Fruit fly (Drosophila melanogaster) whole organism, embryonic: ENCODE measurements around the gene Kpc1.

Experiments
- ATbp ChIP-seq: fragments of 200-800 bp; sonication (Bioruptor generic); optimal IDR thresholded peaks from 2 replicates; lab custom pipeline; 2017; ENCODE audit warnings: missing biosample characterization, mild to moderate bottlenecking, missing genetic modification characterization, missing genetic modification reagents
- Atf3 ChIP-seq: fragments of 200-800 bp; sonication (Bioruptor generic); optimal IDR thresholded peaks from 3 replicates; lab custom pipeline; 2016; ENCODE audit warnings: missing biosample characterization, missing genetic modification characterization
- Atf6 ChIP-seq: fragments of 200-800 bp; sonication (Bioruptor generic); IDR thresholded peaks from 2 replicates; pipeline ENCODE4 v1.3.6; 2022; ENCODE audit warnings: missing biosample characterization, missing genetic modification characterization
- Awh ChIP-seq: fragments of 200-800 bp; sonication (Bioruptor generic); IDR thresholded peaks from 2 replicates; pipeline ENCODE4, ENCODE4 v1.3.6; 2022; ENCODE audit warnings: missing biosample characterization, missing genetic modification characterization
- CG10147 ChIP-seq: fragments of 200-800 bp; sonication (Bioruptor generic); optimal IDR thresholded peaks from 2 replicates; lab custom pipeline; 2019; ENCODE audit warnings: missing biosample characterization, mild to moderate bottlenecking, missing genetic modification characterization, moderate library complexity
- CG10321 ChIP-seq: fragments of 200-800 bp; sonication (Bioruptor generic); IDR thresholded peaks from 2 replicates; pipeline ENCODE4 v1.3.6; 2022; ENCODE audit warnings: missing biosample characterization, missing genetic modification characterization
- CG10431 ChIP-seq: fragments of 200-800 bp; sonication (Bioruptor generic); optimal IDR thresholded peaks from 3 replicates; lab custom pipeline; 2018; ENCODE audit warnings: missing biosample characterization, mild to moderate bottlenecking, missing genetic modification characterization
- CG12219 ChIP-seq: fragments of 200-800 bp; sonication (Bioruptor generic); optimal IDR thresholded peaks from 3 replicates; lab custom pipeline; 2018; ENCODE audit warnings: missing biosample characterization, mild to moderate bottlenecking, missing genetic modification characterization
- CG1233 ChIP-seq: fragments of 200-800 bp; sonication (Bioruptor generic); optimal IDR thresholded peaks from 4 replicates; lab custom pipeline; 2018; ENCODE audit warnings: missing biosample characterization, mild to moderate bottlenecking, missing genetic modification characterization
- CG12391 ChIP-seq: fragments of 200-800 bp; sonication (Bioruptor generic); optimal IDR thresholded peaks from 3 replicates; lab custom pipeline; 2018; ENCODE audit warnings: missing biosample characterization, mild to moderate bottlenecking, missing genetic modification characterization, moderate library complexity
- CG12659 ChIP-seq: fragments of 200-800 bp; sonication (Bioruptor generic); optimal IDR thresholded peaks from 3 replicates; lab custom pipeline; 2017; ENCODE audit warnings: mild to moderate bottlenecking, missing biosample characterization, missing genetic modification reagents, missing genetic modification characterization
- CG14441 ChIP-seq: fragments of 200-800 bp; sonication (Bioruptor generic); IDR thresholded peaks from 2 replicates; pipeline ENCODE4 v1.3.6; 2022; ENCODE audit warnings: missing biosample characterization, missing genetic modification characterization
- CG15601 ChIP-seq: fragments of 200-800 bp; sonication (Bioruptor generic); optimal IDR thresholded peaks from 3 replicates; lab custom pipeline; 2019; ENCODE audit warnings: missing biosample characterization, mild to moderate bottlenecking, missing genetic modification characterization, moderate library complexity
- CG1647 ChIP-seq: fragments of 200-800 bp; sonication (Bioruptor generic); optimal IDR thresholded peaks from 3 replicates; lab custom pipeline; 2016; ENCODE audit warnings: missing biosample characterization, missing genetic modification characterization
- CG16813 ChIP-seq: fragments of 200-800 bp; sonication (Bioruptor generic); IDR thresholded peaks from 3 replicates; pipeline ENCODE4 v1.3.6; 2022; ENCODE audit warnings: missing biosample characterization, missing genetic modification characterization; ENCODE audit not compliant: partially characterized antibody
- CG2875 ChIP-seq: fragments of 200-800 bp; sonication (Bioruptor generic); optimal IDR thresholded peaks from 2 replicates; lab custom pipeline; 2017; ENCODE audit warnings: missing biosample characterization, mild to moderate bottlenecking, missing genetic modification characterization, missing genetic modification reagents
- CG30403 ChIP-seq: fragments of 200-800 bp; sonication (Bioruptor generic); optimal IDR thresholded peaks from 3 replicates; lab custom pipeline; 2016; ENCODE audit warnings: missing biosample characterization, missing genetic modification characterization
- CG3281 ChIP-seq: fragments of 200-800 bp; sonication (Bioruptor generic); optimal IDR thresholded peaks from 3 replicates; lab custom pipeline; 2017; ENCODE audit warnings: missing biosample characterization, mild to moderate bottlenecking, missing genetic modification characterization
- CG4404 ChIP-seq: fragments of 200-800 bp; sonication (Bioruptor generic); IDR thresholded peaks from 2 replicates; pipeline ENCODE4 v1.3.6; 2022; ENCODE audit warnings: missing biosample characterization, missing genetic modification characterization
- CG4707 ChIP-seq: fragments of 200-800 bp; sonication (Bioruptor generic); optimal IDR thresholded peaks from 2 replicates; lab custom pipeline; 2018; ENCODE audit warnings: missing biosample characterization, mild to moderate bottlenecking, missing genetic modification characterization, moderate library complexity
- CTCF ChIP-seq: fragments of 200-800 bp; sonication (Bioruptor generic); optimal IDR thresholded peaks from 2 replicates; lab custom pipeline; 2017; ENCODE audit warnings: missing biosample characterization, mild to moderate bottlenecking, missing genetic modification characterization, moderate library complexity
- Ets97D ChIP-seq: fragments of 200-800 bp; sonication (Bioruptor generic); optimal IDR thresholded peaks from 3 replicates; lab custom pipeline; 2016; ENCODE audit warnings: missing biosample characterization, missing genetic modification characterization
- Fer1 ChIP-seq: fragments of 200-800 bp; sonication (Bioruptor generic); optimal IDR thresholded peaks from 2 replicates; lab custom pipeline; 2017; ENCODE audit warnings: missing biosample characterization, mild to moderate bottlenecking, missing genetic modification characterization
- Gsc ChIP-seq: fragments of 200-800 bp; sonication (Bioruptor generic); IDR thresholded peaks from 2 replicates; pipeline ENCODE4 v1.3.6; 2022; ENCODE audit warnings: missing biosample characterization, missing genetic modification characterization
- H2.0 ChIP-seq: fragments of 200-800 bp; sonication (Bioruptor generic); IDR thresholded peaks from 2 replicates; pipeline ENCODE4 v1.3.6; 2022; ENCODE audit warnings: missing biosample characterization, missing genetic modification characterization
- Mad ChIP-seq: fragments of 200-800 bp; sonication (Bioruptor generic); optimal IDR thresholded peaks from 2 replicates; lab custom pipeline; 2016; ENCODE audit warnings: missing biosample characterization, missing genetic modification characterization
- Meics ChIP-seq: fragments of 200-800 bp; sonication (Bioruptor generic); optimal IDR thresholded peaks from 2 replicates; lab custom pipeline; 2017; ENCODE audit warnings: missing biosample characterization, mild to moderate bottlenecking, missing genetic modification characterization
- NC2α ChIP-seq: fragments of 200-800 bp; sonication (Bioruptor generic); optimal IDR thresholded peaks from 2 replicates; lab custom pipeline; 2016; ENCODE audit warnings: missing biosample characterization, missing genetic modification characterization
- Optix ChIP-seq: fragments of 200-800 bp; sonication (Bioruptor generic); IDR thresholded peaks from 3 replicates; pipeline ENCODE4 v1.3.6; 2022; ENCODE audit warnings: missing biosample characterization, missing genetic modification characterization
- az2 ChIP-seq: fragments of 200-800 bp; sonication (Bioruptor generic); optimal IDR thresholded peaks from 3 replicates; lab custom pipeline; 2016; ENCODE audit warnings: missing biosample characterization, missing genetic modification characterization
- emc ChIP-seq: fragments of 200-800 bp; sonication (Bioruptor generic); optimal IDR thresholded peaks from 2 replicates; lab custom pipeline; 2016; ENCODE audit warnings: missing biosample characterization, missing genetic modification characterization
- esg ChIP-seq: fragments of 200-800 bp; sonication (Bioruptor generic); conservative IDR thresholded peaks from 2 replicates; pipeline ENCODE4 v1.3.6; 2022; ENCODE audit warnings: missing biosample characterization, missing genetic modification characterization
- fd102C ChIP-seq: fragments of 200-800 bp; sonication (Bioruptor generic); optimal IDR thresholded peaks from 2 replicates; lab custom pipeline; 2018; ENCODE audit warnings: missing biosample characterization, mild to moderate bottlenecking, missing genetic modification characterization, moderate library complexity
- grau ChIP-seq: fragments of 200-800 bp; optimal IDR thresholded peaks from 3 replicates; lab custom pipeline; 2019; ENCODE audit warnings: missing biosample characterization, mild to moderate bottlenecking, missing genetic modification characterization, moderate library complexity
- her ChIP-seq: fragments of 200-800 bp; sonication (Bioruptor generic); optimal IDR thresholded peaks from 2 replicates; lab custom pipeline; 2016; ENCODE audit warnings: missing biosample characterization, missing genetic modification characterization
- jing ChIP-seq: fragments of 200-800 bp; sonication (Bioruptor generic); optimal IDR thresholded peaks from 2 replicates; lab custom pipeline; 2018; ENCODE audit warnings: missing biosample characterization, mild to moderate bottlenecking, missing genetic modification characterization
- klu ChIP-seq: fragments of 200-800 bp; sonication (Bioruptor generic); IDR thresholded peaks from 2 replicates; pipeline ENCODE4 v1.3.6; 2022; ENCODE audit warnings: missing biosample characterization, missing genetic modification characterization
- knrl ChIP-seq: fragments of 200-800 bp; sonication (Bioruptor generic); IDR thresholded peaks from 3 replicates; pipeline ENCODE4 v1.3.6; 2022; ENCODE audit warnings: missing biosample characterization, missing genetic modification characterization; ENCODE audit not compliant: partially characterized antibody
- lbe ChIP-seq: fragments of 200-800 bp; sonication (Bioruptor generic); optimal IDR thresholded peaks from 2 replicates; lab custom pipeline; 2016; ENCODE audit warnings: missing biosample characterization, mild to moderate bottlenecking, missing genetic modification characterization
- lov ChIP-seq, 2 experiments: fragments of 200-800 bp in 1 of 2; fragments of >200 bp in 1 of 2; sonication (Bioruptor generic) in 1 of 2; IDR thresholded peaks in 1 of 2; optimal IDR thresholded peaks in 1 of 2; 2 replicates in 1 of 2; 3 replicates in 1 of 2; pipeline versions ENCODE4 v1.3.6 to Lab custom; 2017 to 2022; ENCODE audit warnings: missing biosample characterization in 1 of 2, missing genetic modification characterization in 1 of 2
- p53 ChIP-seq: fragments of 200-800 bp; sonication (Bioruptor generic); optimal IDR thresholded peaks from 2 replicates; lab custom pipeline; 2016; ENCODE audit warnings: missing biosample characterization, missing genetic modification characterization
- pb ChIP-seq: fragments of 200-800 bp; sonication (Bioruptor generic); optimal IDR thresholded peaks from 3 replicates; lab custom pipeline; 2016; ENCODE audit warnings: missing biosample characterization, missing genetic modification characterization
- pros ChIP-seq: fragments of 200-800 bp; sonication (Bioruptor generic); optimal IDR thresholded peaks from 3 replicates; lab custom pipeline; 2019; ENCODE audit warnings: missing biosample characterization, mild to moderate bottlenecking, missing genetic modification characterization, moderate library complexity
- sens-2 ChIP-seq: fragments of 200-800 bp; sonication (Bioruptor generic); IDR thresholded peaks from 2 replicates; pipeline ENCODE4 v1.3.6; 2022; ENCODE audit warnings: missing biosample characterization, missing genetic modification characterization
- slou ChIP-seq: fragments of 200-800 bp; sonication (Bioruptor generic); optimal IDR thresholded peaks from 3 replicates; lab custom pipeline; 2016; ENCODE audit warnings: missing biosample characterization, missing genetic modification characterization
- stc ChIP-seq: fragments of 200-800 bp; sonication (Bioruptor generic); IDR thresholded peaks from 2 replicates; pipeline ENCODE4 v1.3.6; 2022; ENCODE audit warnings: missing biosample characterization, missing genetic modification characterization
- ttk ChIP-seq: fragments of 200-800 bp; sonication (Bioruptor generic); IDR thresholded peaks from 2 replicates; pipeline ENCODE4 v2.1.2; 2022; ENCODE audit warnings: missing biosample characterization, missing genetic modification characterization
- tup ChIP-seq: fragments of 200-800 bp; sonication (Bioruptor generic); optimal IDR thresholded peaks from 2 replicates; lab custom pipeline; 2016; ENCODE audit warnings: missing biosample characterization, mild to moderate bottlenecking, missing genetic modification characterization, moderate library complexity
- vvl ChIP-seq: fragments of 200-800 bp; sonication (Bioruptor generic); IDR thresholded peaks from 2 replicates; pipeline ENCODE4 v1.3.6; 2022; ENCODE audit warnings: missing biosample characterization, missing genetic modification characterization
- wdn ChIP-seq: fragments of 200-800 bp; sonication (Bioruptor generic); IDR thresholded peaks from 2 replicates; pipeline ENCODE4 v1.3.6; 2022; ENCODE audit warnings: missing biosample characterization, missing genetic modification characterization
- zfh1 ChIP-seq: fragments of 200-800 bp; sonication (Bioruptor generic); IDR thresholded peaks from 3 replicates; pipeline ENCODE4 v1.3.6; 2022; ENCODE audit warnings: missing biosample characterization, missing genetic modification characterization

Gene Kpc1

DNA sequence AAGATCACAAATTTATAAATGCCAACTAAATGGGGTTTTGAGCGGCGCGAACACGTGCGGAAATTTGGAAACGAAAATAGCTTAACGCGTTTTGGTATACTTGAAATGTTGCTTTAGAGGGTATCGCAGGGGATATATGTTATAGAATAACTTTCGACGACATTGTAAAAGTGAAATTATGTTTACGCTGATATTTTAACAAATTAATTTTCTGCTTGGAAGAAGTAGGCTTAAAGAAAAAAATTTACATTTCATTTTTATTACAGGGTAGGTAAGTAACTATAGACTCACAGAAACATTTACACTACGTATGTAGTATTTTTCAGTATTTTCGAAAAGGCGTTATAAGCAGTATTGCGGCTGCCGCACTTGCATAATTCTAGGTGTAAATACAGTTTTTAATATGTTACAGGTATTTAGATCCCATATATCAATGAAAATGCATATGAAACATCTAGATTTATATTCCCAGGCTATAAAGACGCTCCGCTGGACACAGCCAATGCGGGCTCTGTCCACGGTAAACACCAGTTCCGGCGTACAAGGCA lies 33.4 kb upstream of the Kpc1 start, which contains the start of the genes Art3 and mRpS10 (continued):
- TF ChIP-seq NC2α (GFP tag; lab: Kevin White, UChicago) (peak; percentile 99), Awh (GFP tag; lab: Robert Waterston, UW) (peak; percentile 100), CG30403 (GFP tag; lab: Kevin White, UChicago) (peak; percentile 100), CG3281 (peak; percentile 100), her (GFP tag; lab: Kevin White, UChicago) (peak; percentile 98), stc (GFP tag; lab: Robert Waterston, UW) (peak; percentile 100), Fer1 (peak; percentile 100), CG10321 (peak; percentile 92), lbe (GFP tag; lab: Kevin White, UChicago) (peak; percentile 99), wdn (GFP tag; lab: Robert Waterston, UW) (peak; percentile 100), CG2875 (GFP tag; lab: Kevin White, UChicago) (peak; percentile 100), CG10431 (peak; percentile 99), emc (GFP tag; lab: Kevin White, UChicago) (peak; percentile 100), ATbp (GFP tag; lab: Kevin White, UChicago) (peak; percentile 99), CG14441 (peak; percentile 100), CG16813 (GFP tag; lab: Robert Waterston, UW) (no peak), Mad (peak; percentile 100), CG15601 (tag; lab: Kevin White, UChicago) (peak; percentile 99), fd102C (GFP tag; lab: Kevin White, UChicago) (peak; percentile 99), az2 (GFP tag; lab: Kevin White, UChicago) (peak; percentile 100), H2.0 (GFP tag; lab: Robert Waterston, UW) (peak; percentile 100), klu (GFP tag; lab: Robert Waterston, UW) (peak; percentile 100), jing (peak; percentile 100), knrl (peak; percentile 51; the same call in 1 of the 3 replicates), CG12391 (tag; lab: Kevin White, UChicago) (peak; percentile 100), Gsc (GFP tag; lab: Robert Waterston, UW) (peak; percentile 99), sens-2 (GFP tag; lab: Robert Waterston, UW) (peak; percentile 100), vvl (GFP tag; lab: Robert Waterston, UW) (peak; percentile 100), pb (peak; percentile 100), Optix (GFP tag; lab: Robert Waterston, UW) (peak; percentile 88; the same call in 2 of the 3 replicates), CG4404 (GFP tag; lab: Robert Waterston, UW) (peak; percentile 100), CG10147 (GFP tag; lab: Kevin White, UChicago) (peak; percentile 100), CTCF (GFP tag; lab: Kevin White, UChicago) (peak; percentile 82), ttk (GFP tag; lab: Robert Waterston, UW) (peak; percentile 100), lov (optimal IDR thresholded peaks at IDR 0.05; lab: Kevin White, UChicago) (no peak), lov (GFP tag; IDR thresholded peaks at IDR 0.05; lab: Robert Waterston, UW) (peak; percentile 100), slou (GFP tag; lab: Kevin White, UChicago) (peak; percentile 100), CG4707 (peak; percentile 98), Atf3 (GFP tag; lab: Kevin White, UChicago) (peak; percentile 100), Atf6 (peak; percentile 100), zfh1 (GFP tag; lab: Robert Waterston, UW) (peak; percentile 100), CG1647 (GFP tag; lab: Kevin White, UChicago) (peak; percentile 100), CG1233 (GFP tag; lab: Kevin White, UChicago) (peak; percentile 100), Ets97D (GFP tag; lab: Kevin White, UChicago) (peak; percentile 96), Meics (GFP tag; lab: Kevin White, UChicago) (peak; percentile 100), p53 (GFP tag; lab: Kevin White, UChicago) (peak; percentile 99), CG12219 (peak; percentile 100), esg (GFP tag; lab: Robert Waterston, UW) (peak; percentile 100), tup (GFP tag; lab: Kevin White, UChicago) (peak; percentile 98), CG12659 (GFP tag; lab: Kevin White, UChicago) (peak; percentile 100), grau (tag; lab: Kevin White, UChicago) (peak; percentile 100), pros (GFP tag; lab: Kevin White, UChicago) (peak; percentile 92)
